Fruit fly (Drosophila melanogaster) whole organism, embryonic: ENCODE measurements around the gene PsGEF.

Experiments used
- CG10274 ChIP-seq: fragments of 200-800 bp; sonication (Bioruptor generic); optimal IDR thresholded peaks from 3 replicates; lab custom pipeline; 2017; ENCODE audit warnings: missing biosample characterization, mild to moderate bottlenecking, missing genetic modification characterization
- CG10565 ChIP-seq: fragments of 200-800 bp; sonication (Bioruptor generic); optimal IDR thresholded peaks from 3 replicates; lab custom pipeline; 2016; ENCODE audit warnings: missing biosample characterization, mild to moderate bottlenecking, missing genetic modification characterization
- CG11247 ChIP-seq: fragments of 200-800 bp; sonication (Bioruptor generic); IDR thresholded peaks from 2 replicates; pipeline ENCODE4 v1.3.6; 2022; ENCODE audit warnings: missing biosample characterization, missing genetic modification characterization
- CG12071 ChIP-seq: fragments of 200-800 bp; sonication (Bioruptor generic); optimal IDR thresholded peaks from 3 replicates; lab custom pipeline; 2018; ENCODE audit warnings: missing biosample characterization, mild to moderate bottlenecking, missing genetic modification characterization
- CG12104 ChIP-seq: fragments of 200-800 bp; sonication (Bioruptor generic); optimal IDR thresholded peaks from 3 replicates; lab custom pipeline; 2016; ENCODE audit warnings: missing biosample characterization, missing genetic modification characterization
- CG1233 ChIP-seq: fragments of 200-800 bp; sonication (Bioruptor generic); optimal IDR thresholded peaks from 4 replicates; lab custom pipeline; 2018; ENCODE audit warnings: missing biosample characterization, mild to moderate bottlenecking, missing genetic modification characterization
- CG12769 ChIP-seq: fragments of 200-800 bp; sonication (Bioruptor generic); optimal IDR thresholded peaks from 2 replicates; lab custom pipeline; 2019; ENCODE audit warnings: missing biosample characterization, mild to moderate bottlenecking, missing genetic modification characterization, moderate library complexity
- CG14710 ChIP-seq: fragments of 200-800 bp; sonication (Bioruptor generic); optimal IDR thresholded peaks from 3 replicates; lab custom pipeline; 2019; ENCODE audit warnings: missing biosample characterization, mild to moderate bottlenecking, missing genetic modification characterization, moderate library complexity
- CG15011 ChIP-seq: fragments of 200-800 bp; sonication (Bioruptor generic); optimal IDR thresholded peaks from 3 replicates; lab custom pipeline; 2018; ENCODE audit warnings: missing biosample characterization, mild to moderate bottlenecking, missing genetic modification characterization
- CG15514 ChIP-seq: fragments of 200-800 bp; sonication (Bioruptor generic); optimal IDR thresholded peaks from 3 replicates; lab custom pipeline; 2017; ENCODE audit warnings: missing biosample characterization, missing genetic modification characterization, mild to moderate bottlenecking, moderate library complexity, missing genetic modification reagents
- CG18476 ChIP-seq: fragments of 200-800 bp; sonication (Bioruptor generic); optimal IDR thresholded peaks from 2 replicates; lab custom pipeline; 2016; ENCODE audit warnings: missing biosample characterization, mild to moderate bottlenecking, missing genetic modification characterization
- CG2116 ChIP-seq: fragments of 200-800 bp; sonication (Bioruptor generic); optimal IDR thresholded peaks from 3 replicates; lab custom pipeline; 2018; ENCODE audit warnings: missing biosample characterization, mild to moderate bottlenecking, missing genetic modification characterization
- CG30020 ChIP-seq: fragments of 200-800 bp; optimal IDR thresholded peaks from 2 replicates; lab custom pipeline; 2019; ENCODE audit warnings: missing biosample characterization, mild to moderate bottlenecking, missing genetic modification characterization, moderate library complexity
- CG30403 ChIP-seq: fragments of 200-800 bp; sonication (Bioruptor generic); optimal IDR thresholded peaks from 3 replicates; lab custom pipeline; 2016; ENCODE audit warnings: missing biosample characterization, missing genetic modification characterization
- CG3065 ChIP-seq: fragments of 200-800 bp; sonication (Bioruptor generic); optimal IDR thresholded peaks from 2 replicates; lab custom pipeline; 2016; ENCODE audit warnings: missing biosample characterization, missing genetic modification characterization
- CG31365 ChIP-seq: fragments of 200-800 bp; sonication (Bioruptor generic); optimal IDR thresholded peaks from 2 replicates; lab custom pipeline; 2018; ENCODE audit warnings: missing biosample characterization, mild to moderate bottlenecking, missing genetic modification characterization
- CG3726 ChIP-seq: fragments of 200-800 bp; sonication (Bioruptor generic); IDR thresholded peaks from 3 replicates; pipeline ENCODE4, ENCODE4 v1.3.6; 2022; ENCODE audit warnings: missing biosample characterization, missing genetic modification characterization
- CG3995 ChIP-seq: fragments of 200-800 bp; sonication (Bioruptor generic); optimal IDR thresholded peaks from 3 replicates; lab custom pipeline; 2016; ENCODE audit warnings: missing biosample characterization, missing genetic modification characterization
- CG6272 ChIP-seq: fragments of 200-800 bp; sonication (Bioruptor generic); IDR thresholded peaks from 2 replicates; pipeline ENCODE4 v1.3.6; 2022; ENCODE audit warnings: missing biosample characterization, missing genetic modification characterization
- CG6854 ChIP-seq: fragments of 200-800 bp; sonication (Bioruptor generic); optimal IDR thresholded peaks from 3 replicates; lab custom pipeline; 2017; ENCODE audit warnings: missing biosample characterization, mild to moderate bottlenecking, missing genetic modification characterization
- CG8089 ChIP-seq: fragments of 200-800 bp; sonication (Bioruptor generic); optimal IDR thresholded peaks from 3 replicates; lab custom pipeline; 2016; ENCODE audit warnings: missing biosample characterization, missing genetic modification characterization
- CG8944 ChIP-seq: fragments of 200-800 bp; sonication (Bioruptor generic); optimal IDR thresholded peaks from 3 replicates; lab custom pipeline; 2016; ENCODE audit warnings: missing biosample characterization, missing genetic modification characterization
- D19A ChIP-seq: fragments of 200-800 bp; optimal IDR thresholded peaks from 3 replicates; lab custom pipeline; 2019; ENCODE audit warnings: missing biosample characterization, mild to moderate bottlenecking, missing genetic modification characterization, moderate library complexity
- Hmr ChIP-seq: fragments of 200-800 bp; sonication (Bioruptor generic); optimal IDR thresholded peaks from 3 replicates; lab custom pipeline; 2017; ENCODE audit warnings: mild to moderate bottlenecking, missing biosample characterization, missing genetic modification reagents, missing genetic modification characterization
- Hr39 ChIP-seq: fragments of >200 bp; optimal IDR thresholded peaks from 2 replicates; lab custom pipeline; 2017
- Hr78 ChIP-seq, 2 experiments: fragments of 200-800 bp in 1 of 2; fragments of >200 bp in 1 of 2; sonication (Bioruptor generic) in 1 of 2; optimal IDR thresholded peaks; 2 replicates each; lab custom pipeline; 2017 to 2019; ENCODE audit warnings: missing biosample characterization in 2 of 2, missing genetic modification characterization in 2 of 2, mild to moderate bottlenecking in 1 of 2, moderate library complexity in 1 of 2
- Jarid2 ChIP-seq: fragments of 200-800 bp; sonication (Bioruptor generic); optimal IDR thresholded peaks from 3 replicates; lab custom pipeline; 2017; ENCODE audit warnings: mild to moderate bottlenecking, missing biosample characterization, missing genetic modification reagents, missing genetic modification characterization
- MESR4 ChIP-seq: fragments of 200-800 bp; sonication (Bioruptor generic); optimal IDR thresholded peaks from 2 replicates; lab custom pipeline; 2018; ENCODE audit warnings: missing biosample characterization, mild to moderate bottlenecking, missing genetic modification characterization, moderate library complexity
- Max ChIP-seq: fragments of 200-800 bp; sonication (Bioruptor generic); optimal IDR thresholded peaks from 2 replicates; lab custom pipeline; 2016; ENCODE audit warnings: missing biosample characterization, mild to moderate bottlenecking, missing genetic modification characterization
- Optix ChIP-seq: fragments of 200-800 bp; sonication (Bioruptor generic); IDR thresholded peaks from 3 replicates; pipeline ENCODE4 v1.3.6; 2022; ENCODE audit warnings: missing biosample characterization, missing genetic modification characterization
- Spps ChIP-seq: fragments of 200-800 bp; sonication (Bioruptor generic); optimal IDR thresholded peaks from 2 replicates; lab custom pipeline; 2018; ENCODE audit warnings: missing biosample characterization, mild to moderate bottlenecking, missing genetic modification characterization
- Xbp1 ChIP-seq: fragments of 200-800 bp; sonication (Bioruptor generic); optimal IDR thresholded peaks from 3 replicates; lab custom pipeline; 2016; ENCODE audit warnings: missing biosample characterization, mild to moderate bottlenecking, missing genetic modification characterization
- al ChIP-seq: fragments of 200-800 bp; sonication (Bioruptor generic); IDR thresholded peaks from 2 replicates; pipeline ENCODE4 v1.3.6; 2022; ENCODE audit warnings: missing biosample characterization, missing genetic modification characterization
- ara ChIP-seq: fragments of 200-800 bp; sonication (Bioruptor generic); IDR thresholded peaks from 2 replicates; pipeline ENCODE4 v1.3.6; 2022; ENCODE audit warnings: missing biosample characterization, missing genetic modification characterization
- bigmax ChIP-seq: fragments of 200-800 bp; sonication (Bioruptor generic); optimal IDR thresholded peaks from 2 replicates; lab custom pipeline; 2018; ENCODE audit warnings: missing biosample characterization, mild to moderate bottlenecking, missing genetic modification characterization
- dimm ChIP-seq: fragments of 200-800 bp; sonication (Bioruptor generic); IDR thresholded peaks from 2 replicates; pipeline ENCODE4 v1.3.6; 2022; ENCODE audit warnings: missing biosample characterization, missing genetic modification characterization
- disco-r ChIP-seq: fragments of 200-800 bp; sonication (Bioruptor generic); optimal IDR thresholded peaks from 2 replicates; lab custom pipeline; 2016; ENCODE audit warnings: missing biosample characterization, missing genetic modification characterization
- dm ChIP-seq: fragments of 200-800 bp; sonication (Bioruptor generic); optimal IDR thresholded peaks from 3 replicates; lab custom pipeline; 2016; ENCODE audit warnings: missing biosample characterization, missing genetic modification characterization
- her ChIP-seq: fragments of 200-800 bp; sonication (Bioruptor generic); optimal IDR thresholded peaks from 2 replicates; lab custom pipeline; 2016; ENCODE audit warnings: missing biosample characterization, missing genetic modification characterization
- ken ChIP-seq: fragments of 200-800 bp; sonication (Bioruptor generic); IDR thresholded peaks from 3 replicates; pipeline ENCODE4 v1.3.6; 2022; ENCODE audit warnings: missing biosample characterization, missing genetic modification characterization
- lilli ChIP-seq: fragments of 200-800 bp; sonication (Bioruptor generic); optimal IDR thresholded peaks from 3 replicates; lab custom pipeline; 2016; ENCODE audit warnings: missing biosample characterization, missing genetic modification characterization
- lmd ChIP-seq: fragments of 200-800 bp; sonication (Bioruptor generic); IDR thresholded peaks from 2 replicates; pipeline ENCODE4 v1.3.6; 2022; ENCODE audit warnings: missing biosample characterization, missing genetic modification characterization
- onecut ChIP-seq: fragments of 200-800 bp; sonication (Bioruptor generic); IDR thresholded peaks from 2 replicates; pipeline ENCODE4 v1.3.6; 2022; ENCODE audit warnings: missing biosample characterization, missing genetic modification characterization
- pfk ChIP-seq: fragments of 200-800 bp; sonication (Bioruptor generic); optimal IDR thresholded peaks from 2 replicates; lab custom pipeline; 2018; ENCODE audit warnings: missing biosample characterization, mild to moderate bottlenecking, missing genetic modification characterization, moderate library complexity
- prd ChIP-seq, 3 experiments: fragments of >200 bp in 2 of 3; fragments of 200-800 bp in 1 of 3; sonication (Bioruptor generic) in 1 of 3; optimal IDR thresholded peaks in 2 of 3; IDR thresholded peaks in 1 of 3; 2 replicates in 2 of 3; 3 replicates in 1 of 3; pipeline versions ENCODE4 v1.3.6 to Lab custom; 2017 to 2022; ENCODE audit warnings: missing biosample characterization in 1 of 3, missing genetic modification characterization in 1 of 3
- pzg ChIP-seq: fragments of 200-800 bp; sonication (Bioruptor generic); optimal IDR thresholded peaks from 3 replicates; lab custom pipeline; 2018; ENCODE audit warnings: missing biosample characterization, mild to moderate bottlenecking, missing genetic modification characterization, moderate library complexity
- rib ChIP-seq: fragments of 200-800 bp; sonication (Bioruptor generic); IDR thresholded peaks from 2 replicates; pipeline ENCODE4 v1.3.6; 2022; ENCODE audit warnings: missing biosample characterization, missing genetic modification characterization
- ro ChIP-seq: fragments of 200-800 bp; sonication (Bioruptor generic); IDR thresholded peaks from 2 replicates; pipeline ENCODE4 v1.3.6; 2022; ENCODE audit warnings: missing biosample characterization, missing genetic modification characterization
- sqz ChIP-seq: fragments of 200-800 bp; sonication (Bioruptor generic); optimal IDR thresholded peaks from 3 replicates; lab custom pipeline; 2018; ENCODE audit warnings: missing biosample characterization, mild to moderate bottlenecking, missing genetic modification characterization
- tgo ChIP-seq: fragments of 200-800 bp; sonication (Bioruptor generic); IDR thresholded peaks from 3 replicates; pipeline ENCODE4 v1.3.6; 2022; ENCODE audit warnings: missing biosample characterization, missing genetic modification characterization
- yki ChIP-seq: fragments of >200 bp; optimal IDR thresholded peaks from 3 replicates; lab custom pipeline; 2018

PsGEF gene

dm6 chrX:2340009-2340733, 47.3 kb downstream of the PsGEF start (continued):
- TF ChIP-seq her: no peak
- TF ChIP-seq tgo (GFP tag; lab: Robert Waterston, UW): no peak
- TF ChIP-seq CG6272 (GFP tag; lab: Robert Waterston, UW): no peak
- no peak for TF ChIP-seq al (GFP tag; lab: Robert Waterston, UW)
- TF ChIP-seq Spps: no peak
- TF ChIP-seq CG8089: peak; percentile 30
- no peak for TF ChIP-seq D19A (tag; lab: Kevin White, UChicago)
- TF ChIP-seq CG12104: no peak
- no peak for TF ChIP-seq sqz
- TF ChIP-seq ro: no peak
- no peak for TF ChIP-seq Hr39 (lab: Kevin White, UChicago)
- no peak for TF ChIP-seq CG3726 (GFP tag; lab: Robert Waterston, UW)
- TF ChIP-seq pfk: no peak
- TF ChIP-seq ken: no peak
- TF ChIP-seq CG12071: no peak
- TF ChIP-seq ara (GFP tag; lab: Robert Waterston, UW): no peak
- no peak for TF ChIP-seq CG10565
- TF ChIP-seq CG14710 (tag; lab: Kevin White, UChicago): peak; percentile 71
- peak; percentile 83 for TF ChIP-seq pzg (GFP tag; lab: Kevin White, UChicago)
- peak; percentile 31 for TF ChIP-seq dm
- TF ChIP-seq CG3065 (GFP tag; lab: Kevin White, UChicago): peak; percentile 49
- TF ChIP-seq MESR4 (GFP tag; lab: Kevin White, UChicago): peak; percentile 84
- TF ChIP-seq prd (optimal IDR thresholded peaks at IDR 0.05; lab: Kevin White, UChicago): no peak
- peak; percentile 15; the same call in 1 of the 3 replicates for TF ChIP-seq prd (GFP tag; IDR thresholded peaks at IDR 0.05; lab: Robert Waterston, UW)
- TF ChIP-seq CG10274 (GFP tag; lab: Kevin White, UChicago): no peak
- no peak for TF ChIP-seq Jarid2
- no peak for TF ChIP-seq CG6854
- TF ChIP-seq bigmax: peak; percentile 32
- TF ChIP-seq Hr78 (GFP tag; optimal IDR thresholded peaks at IDR 0.05; lab: Kevin White, UChicago): no peak
- TF ChIP-seq lilli: no peak
- TF ChIP-seq rib (GFP tag; lab: Robert Waterston, UW): no peak
- TF ChIP-seq CG30020 (tag; lab: Kevin White, UChicago): no peak
- TF ChIP-seq CG11247 (GFP tag; lab: Robert Waterston, UW): no peak
- no peak for TF ChIP-seq onecut (GFP tag; lab: Robert Waterston, UW)
- TF ChIP-seq yki: no peak
- TF ChIP-seq CG2116 (GFP tag; lab: Kevin White, UChicago): peak; percentile 96
- peak; percentile 68 for TF ChIP-seq Hmr (GFP tag; lab: Kevin White, UChicago)
- no peak for TF ChIP-seq CG15011 (GFP tag; lab: Kevin White, UChicago)
- TF ChIP-seq dimm (GFP tag; lab: Robert Waterston, UW): no peak
- TF ChIP-seq Xbp1 (GFP tag; lab: Kevin White, UChicago): peak; percentile 12
- TF ChIP-seq Optix (GFP tag; lab: Robert Waterston, UW): no peak
- peak; percentile 16 for TF ChIP-seq CG30403
- TF ChIP-seq CG31365: no peak
- no peak for TF ChIP-seq disco-r
- peak; percentile 85 for TF ChIP-seq CG12769 (tag; lab: Kevin White, UChicago)
- no peak for TF ChIP-seq lmd (GFP tag; lab: Robert Waterston, UW)
- no peak for TF ChIP-seq CG18476
- TF ChIP-seq CG1233 (GFP tag; lab: Kevin White, UChicago): no peak
- TF ChIP-seq CG3995 (GFP tag; lab: Kevin White, UChicago): peak; percentile 50
- TF ChIP-seq CG8944: no peak
- TF ChIP-seq CG15514 (GFP tag; lab: Kevin White, UChicago): peak; percentile 95
- no peak for TF ChIP-seq Max (GFP tag; lab: Kevin White, UChicago)
